Worm (Caenorhabditis elegans) whole organism, midembryonic: ENCODE data around the gene nas-37.

Experiments used
- T22C8.4 ChIP-seq: fragments of 200-800 bp; sonication (Bioruptor generic); IDR thresholded peaks from 2 replicates; pipeline ENCODE4 v1.3.6; 2022; ENCODE audit warnings: missing genetic modification characterization, missing compliant biosample characterization
- cog-1 ChIP-seq: sonication (generic microtip); optimal IDR thresholded peaks from 2 replicates; lab custom pipeline; 2016; ENCODE audit warnings: missing genetic modification characterization, missing compliant biosample characterization
- flt-1 ChIP-seq: fragments of 200-800 bp; sonication (Bioruptor generic); IDR thresholded peaks from 2 replicates; pipeline ENCODE4 v1.3.6; 2022; ENCODE audit warnings: missing genetic modification characterization, missing compliant biosample characterization
- med-1 ChIP-seq: sonication (generic microtip); optimal IDR thresholded peaks from 2 replicates; lab custom pipeline; 2017; ENCODE audit warnings: missing genetic modification characterization, mild to moderate bottlenecking, missing compliant biosample characterization, antibody characterized with exemption, missing genetic modification reagents; ENCODE audit not compliant: insufficient read depth
- ref-1 ChIP-seq: fragments of 200-800 bp; sonication (Bioruptor generic); conservative IDR thresholded peaks from 2 replicates; pipeline ENCODE4 v1.3.6; 2022; ENCODE audit warnings: missing genetic modification reagents, missing genetic modification characterization, missing compliant biosample characterization
- ztf-23 ChIP-seq: fragments of 200-800 bp; sonication (Bioruptor generic); IDR thresholded peaks from 2 replicates; pipeline ENCODE4 v1.3.6; 2022; ENCODE audit warnings: missing genetic modification reagents, missing genetic modification characterization, missing compliant biosample characterization

DNA sequence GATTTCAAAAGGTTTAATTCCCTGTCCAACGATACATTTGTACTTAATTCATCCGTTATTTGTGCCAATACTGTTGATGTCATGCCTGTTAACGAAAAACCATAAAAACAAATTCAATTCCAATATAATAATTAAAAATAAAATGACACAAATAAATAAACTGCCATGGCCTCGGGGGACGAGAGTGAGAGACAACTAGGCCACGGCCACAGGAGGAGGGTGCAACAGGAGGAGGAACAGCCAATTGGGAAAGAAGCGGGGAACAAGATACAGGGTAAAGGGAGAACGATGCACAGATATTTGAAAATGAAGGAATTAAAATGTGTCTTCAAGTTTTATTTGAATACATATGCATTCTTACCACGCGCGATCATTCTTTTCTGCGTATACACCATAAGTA is 31.5 kb downstream of the nas-37 start, which contains the start of gene F21G4.6:
- TF ChIP-seq ztf-23, result no peak
- TF ChIP-seq ref-1, result no peak
- no peak for TF ChIP-seq flt-1
- TF ChIP-seq med-1 (GFP tag; lab: Kevin White, UChicago), result no peak
- TF ChIP-seq T22C8.4 (GFP tag; lab: Robert Waterston, UW), result no peak
- TF ChIP-seq cog-1 (tag; lab: Kevin White, UChicago), result no peak
